Worm (Caenorhabditis elegans): Measurements from ENCODE around the gene nhr-56.

Gene nhr-56

DNA sequence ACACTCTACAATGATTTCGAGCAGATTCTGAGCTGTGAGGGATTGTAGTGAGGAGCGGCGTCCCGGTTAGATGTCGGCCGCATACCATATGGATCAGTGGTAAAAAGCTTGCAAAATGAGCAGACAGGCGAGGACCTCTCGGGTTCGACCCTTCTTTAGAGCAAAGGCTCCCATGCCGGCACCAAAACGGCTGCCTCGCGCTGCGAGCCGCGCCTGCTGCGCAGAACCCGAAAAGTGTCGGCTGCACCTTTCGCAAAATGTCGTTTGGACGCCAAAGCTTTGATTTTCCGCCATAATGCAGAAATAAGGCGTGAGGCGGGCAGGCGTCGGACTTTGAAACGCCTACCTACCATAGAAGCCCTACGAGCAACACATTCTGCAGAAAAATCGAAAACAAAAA is 28.4 kb upstream of the nhr-56 start:
- peak; percentile 70 for TF ChIP-seq egl-43 (GFP tag; IDR thresholded peaks at IDR 0.05)
- no peak for TF ChIP-seq daf-12 (tag; optimal IDR thresholded peaks at IDR 0.05)
- peak; percentile 91 for TF ChIP-seq set-16 (GFP tag; IDR thresholded peaks at IDR 0.05)
- peak; percentile 71; the same call in 1 of the 2 replicates for TF ChIP-seq Y48G9A.11 (GFP tag; IDR thresholded peaks at IDR 0.05)
- 0 out of 2 replicates have a peak, but pooled peaks have one; percentile 41 for TF ChIP-seq D1046.2 (GFP tag; IDR thresholded peaks at IDR 0.05)

DNA sequence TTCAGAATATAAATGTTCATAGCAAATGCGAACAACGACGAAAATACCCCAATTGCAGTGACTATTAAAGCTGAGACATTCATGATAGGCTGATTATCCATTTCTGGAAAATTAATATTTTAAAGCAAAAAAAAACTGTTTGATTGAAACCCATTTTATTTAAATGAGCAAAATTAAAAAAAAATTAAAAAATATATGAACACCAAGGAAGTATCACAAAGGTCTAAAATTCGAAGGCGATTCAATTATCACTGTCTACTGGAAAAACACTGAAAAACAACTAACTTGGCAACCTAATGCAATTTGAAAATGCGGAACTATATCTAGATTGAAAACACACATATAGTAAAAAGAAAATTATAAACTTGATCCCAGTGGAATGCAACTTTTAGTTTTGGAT is 27.7 kb upstream of the nhr-56 start, which contains the start of gene srbc-42:
TSS of gene srbc-42 (minus strand) at position 101 of the 400 bp plus-strand sequence.
- TF ChIP-seq ceh-82 (tag; optimal IDR thresholded peaks at IDR 0.05): no peak
- no peak for TF ChIP-seq unc-39 (tag; optimal IDR thresholded peaks at IDR 0.05)
- TF ChIP-seq pha-4 (GFP tag; IDR thresholded peaks at IDR 0.05): no peak
- no peak for TF ChIP-seq pha-4 (tag; optimal IDR thresholded peaks at IDR 0.05)
- no peak for TF ChIP-seq nhr-28 (tag; optimal IDR thresholded peaks at IDR 0.05)
- TF ChIP-seq zfp-3 (GFP tag; conservative IDR thresholded peaks at IDR 0.05): no peak
- TF ChIP-seq unc-62 (GFP tag; optimal IDR thresholded peaks at IDR 0.05 in 1 of 2): no peak
- no peak for TF ChIP-seq unc-62 (tag; optimal IDR thresholded peaks at IDR 0.05)
- TF ChIP-seq unc-130 (GFP tag; optimal IDR thresholded peaks at IDR 0.05): no peak
- no peak for TF ChIP-seq mdt-29 (GFP tag; IDR thresholded peaks at IDR 0.05)
- no peak for TF ChIP-seq F26F4.8 (GFP tag; conservative IDR thresholded peaks at IDR 0.05)
- no peak for TF ChIP-seq ceh-44 (GFP tag; IDR thresholded peaks at IDR 0.05)
- TF ChIP-seq F10B5.3 (tag; optimal IDR thresholded peaks at IDR 0.05): no peak
- no peak for TF ChIP-seq ama-1 (optimal IDR thresholded peaks at IDR 0.05)
- no peak for TF ChIP-seq nhr-111 (GFP tag; optimal IDR thresholded peaks at IDR 0.05)

ce11 chrV:2192117-2192516 is 26.7 kb upstream of the nhr-56 start, which contains the start of gene nhr-13:
Gene nhr-13, plus strand, starts transcription at chrV:2192485.
- no peak for TF ChIP-seq F37D6.2 (tag; optimal IDR thresholded peaks at IDR 0.05)
- TF ChIP-seq dmd-6 (GFP tag; IDR thresholded peaks at IDR 0.05): peak; percentile 61
- TF ChIP-seq hlh-11 (tag; optimal IDR thresholded peaks at IDR 0.05): peak; percentile 35
- TF ChIP-seq lsy-2 (tag; optimal IDR thresholded peaks at IDR 0.05): no peak
- TF ChIP-seq mdl-1 (tag; optimal IDR thresholded peaks at IDR 0.05): peak in 1 of 2 experiments; percentile 13
- peak; percentile 30 for TF ChIP-seq duxl-1 (tag; optimal IDR thresholded peaks at IDR 0.05; ENCODE audit: poor library complexity)
- peak; percentile 29 for TF ChIP-seq mes-2 (tag; optimal IDR thresholded peaks at IDR 0.05; ENCODE audit: poor library complexity, severe bottlenecking)
- peak; percentile 53 for TF ChIP-seq hlh-30 (tag; optimal IDR thresholded peaks at IDR 0.05; ENCODE audit: insufficient read depth)
- TF ChIP-seq hmg-1.1 (GFP tag; IDR thresholded peaks at IDR 0.05): peak; percentile 56; the same call in 1 of the 2 replicates
- TF ChIP-seq dve-1 (tag; optimal IDR thresholded peaks at IDR 0.05; ENCODE audit: insufficient read depth): peak; percentile 11
- TF ChIP-seq daf-16 (GFP tag; optimal IDR thresholded peaks at IDR 0.05): no peak
- TF ChIP-seq daf-16 (tag; optimal IDR thresholded peaks at IDR 0.05): peak; percentile 47
- no peak for TF ChIP-seq nhr-41 (GFP tag; IDR thresholded peaks at IDR 0.05)
- no peak for TF ChIP-seq F49E8.2 (tag; optimal IDR thresholded peaks at IDR 0.05; ENCODE audit: borderline replicate concordance)
- TF ChIP-seq nhr-102 (tag; optimal IDR thresholded peaks at IDR 0.05): no peak
- TF ChIP-seq nhr-28 (tag; optimal IDR thresholded peaks at IDR 0.05): peak; percentile 53
- TF ChIP-seq mxl-2 (GFP tag; conservative IDR thresholded peaks at IDR 0.05): no peak
- peak; percentile 82 for TF ChIP-seq aha-1 (tag)

- no peak for TF ChIP-seq dmd-9 (GFP tag; IDR thresholded peaks at IDR 0.05)
Measured at ce11 chrV:2199594-2199993, 19.2 kb upstream of the nhr-56 start.

Measured in whole organism, L4 larva.